Worm (Caenorhabditis elegans): ENCODE measurements around the gene fbxa-81.

Gene fbxa-81

DNA sequence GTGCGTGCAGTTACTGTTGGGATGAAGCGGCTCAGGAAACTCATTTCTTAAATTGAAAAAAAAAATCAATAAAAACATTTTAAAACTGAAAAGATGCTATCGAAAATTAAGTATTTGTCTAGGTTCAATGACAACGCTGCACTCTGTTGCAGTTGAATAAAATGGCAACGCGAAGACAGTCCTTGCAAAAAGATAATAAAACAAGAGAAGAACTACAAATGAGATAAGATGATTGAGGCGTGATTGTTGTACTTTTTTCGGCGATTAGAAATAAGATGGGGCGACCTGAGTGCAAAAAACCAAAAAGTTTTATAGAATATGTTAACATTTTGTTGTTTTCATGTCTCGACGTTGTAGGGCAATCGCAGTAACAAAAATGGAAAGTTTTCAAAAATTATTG lies 26.9 kb downstream of the fbxa-81 start, which contains the start of gene gcsh-1:
Gene gcsh-1 (minus strand): TSS at position 46 of the 400 bp plus-strand sequence.
- TF ChIP-seq ceh-13 (GFP tag; optimal IDR thresholded peaks at IDR 0.05) (no peak), ama-1 (optimal IDR thresholded peaks at IDR 0.05) (no peak), B0310.2 (tag; optimal IDR thresholded peaks at IDR 0.05) (no peak), aly-1 (tag; optimal IDR thresholded peaks at IDR 0.05) (no peak), hmg-4 (GFP tag; optimal IDR thresholded peaks at IDR 0.05) (no peak), F13C5.2 (tag; optimal IDR thresholded peaks at IDR 0.05) (no peak), pes-1 (GFP tag; IDR thresholded peaks at IDR 0.05) (no peak), flt-1 (GFP tag; IDR thresholded peaks at IDR 0.05) (no peak), hnd-1 (tag; optimal IDR thresholded peaks at IDR 0.05) (no peak), ets-7 (tag; optimal IDR thresholded peaks at IDR 0.05) (no peak), scrt-1 (GFP tag; IDR thresholded peaks at IDR 0.05) (no peak), hmbx-1 (tag; optimal IDR thresholded peaks at IDR 0.05) (no peak), ceh-36 (tag; optimal IDR thresholded peaks at IDR 0.05) (no peak), tbx-11 (GFP tag; IDR thresholded peaks at IDR 0.05) (no peak), sea-1 (GFP tag; conservative IDR thresholded peaks at IDR 0.05) (no peak)

DNA sequence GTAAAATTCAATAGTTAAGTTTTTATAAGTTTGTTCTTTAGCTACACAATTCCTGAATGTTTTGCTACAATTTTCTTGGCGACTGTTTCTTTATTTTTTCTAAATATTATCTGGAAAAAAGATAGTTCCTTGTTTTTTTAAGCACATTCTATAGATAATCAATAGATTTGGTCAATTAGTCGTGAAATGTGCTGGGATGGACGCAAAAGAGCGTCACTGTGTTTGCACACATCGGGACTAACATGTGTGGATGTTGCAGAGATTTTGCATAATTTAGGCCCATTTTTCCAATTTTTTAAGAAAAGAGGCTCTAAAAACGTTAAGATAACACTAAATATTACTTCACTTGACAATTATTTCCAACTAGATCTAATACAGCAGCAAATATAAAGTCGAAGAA lies 28.4 kb downstream of the fbxa-81 start:
- no peak for TF ChIP-seq tra-4 (tag; optimal IDR thresholded peaks at IDR 0.05)
- no peak for TF ChIP-seq ets-7 (tag; optimal IDR thresholded peaks at IDR 0.05)
- TF ChIP-seq ceh-36 (tag; optimal IDR thresholded peaks at IDR 0.05), result peak; percentile 5
- TF ChIP-seq hmg-4 (GFP tag; optimal IDR thresholded peaks at IDR 0.05), result no peak

DNA sequence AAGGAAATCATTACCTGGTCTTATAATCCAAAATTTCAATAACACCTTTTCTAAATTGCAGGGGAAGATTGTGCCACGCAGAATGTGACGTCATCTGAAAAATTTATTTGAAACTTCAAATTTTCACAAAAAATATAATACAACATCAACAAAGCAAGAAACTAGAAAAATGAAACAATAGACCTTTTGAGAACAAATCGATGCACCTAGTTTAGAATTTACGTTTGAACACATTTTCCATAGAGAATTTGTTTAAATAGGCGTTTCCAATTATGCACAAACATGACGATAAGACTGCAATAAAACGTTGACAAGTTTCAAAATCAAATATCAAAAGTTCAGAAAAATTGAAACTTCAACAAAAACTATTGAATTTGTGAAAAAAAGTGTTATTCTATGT lies 29.1 kb downstream of the fbxa-81 start, which contains the start of gene fbxa-141:
Gene fbxa-141 (minus strand): TSS at position 101 of the 400 bp plus-strand sequence.
- TF ChIP-seq ets-7 (tag; optimal IDR thresholded peaks at IDR 0.05), result no peak

DNA sequence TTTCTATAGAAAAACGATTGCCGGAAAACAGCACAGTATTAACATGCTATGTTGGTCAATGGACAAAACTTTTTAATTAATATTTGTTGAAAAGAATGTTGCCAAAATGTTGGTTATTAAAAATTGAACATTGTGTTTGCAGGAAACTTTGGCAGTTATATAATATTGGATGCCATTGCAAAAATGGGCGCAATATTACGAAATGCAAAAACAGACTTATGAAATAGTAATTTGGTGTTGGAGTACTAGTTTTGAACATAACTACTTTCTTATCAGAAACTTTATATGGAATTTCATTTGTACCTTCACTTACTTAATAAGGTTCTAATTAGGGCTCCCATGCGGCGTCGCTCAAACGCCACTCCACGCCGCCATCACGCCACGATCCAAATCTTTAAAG lies 31.5 kb downstream of the fbxa-81 start:
- TF ChIP-seq scrt-1 (GFP tag; IDR thresholded peaks at IDR 0.05) (no peak), ceh-36 (tag; optimal IDR thresholded peaks at IDR 0.05) (no peak), pes-1 (GFP tag; IDR thresholded peaks at IDR 0.05) (no peak), tra-4 (tag; optimal IDR thresholded peaks at IDR 0.05) (no peak), tbx-11 (GFP tag; IDR thresholded peaks at IDR 0.05) (no peak), flt-1 (GFP tag; IDR thresholded peaks at IDR 0.05) (no peak), tbx-37 (GFP tag; conservative IDR thresholded peaks at IDR 0.05) (no peak), ama-1 (optimal IDR thresholded peaks at IDR 0.05) (no peak), aly-1 (tag; optimal IDR thresholded peaks at IDR 0.05) (no peak), sea-1 (GFP tag; conservative IDR thresholded peaks at IDR 0.05) (no peak), hnd-1 (tag; optimal IDR thresholded peaks at IDR 0.05) (no peak), ets-7 (tag; optimal IDR thresholded peaks at IDR 0.05) (no peak), hmg-4 (GFP tag; optimal IDR thresholded peaks at IDR 0.05) (no peak), hmbx-1 (tag; optimal IDR thresholded peaks at IDR 0.05) (no peak), ceh-13 (GFP tag; optimal IDR thresholded peaks at IDR 0.05) (no peak), F13C5.2 (tag; optimal IDR thresholded peaks at IDR 0.05) (no peak)

DNA sequence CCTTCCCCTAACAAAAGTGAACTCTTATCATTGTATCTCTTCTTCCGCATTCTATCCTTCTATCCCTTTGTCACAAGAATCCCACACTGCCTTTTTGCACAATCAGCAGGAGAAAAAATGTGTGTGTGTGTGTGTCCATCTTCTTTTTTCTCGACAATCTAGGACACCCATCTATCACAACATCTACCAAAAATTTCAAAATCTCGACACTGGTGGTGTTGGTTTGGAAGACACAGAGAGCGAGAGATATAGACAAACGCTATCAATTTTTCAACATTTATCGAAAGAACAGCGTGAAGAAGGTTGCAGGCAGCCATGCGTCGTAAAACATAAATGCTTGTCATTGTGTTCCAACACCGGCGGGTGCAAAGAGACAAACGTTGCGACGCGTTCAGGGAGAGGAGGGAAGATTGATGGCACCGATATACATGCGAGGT lies 33.1 kb downstream of the fbxa-81 start:
- TF ChIP-seq hnd-1 (tag; optimal IDR thresholded peaks at IDR 0.05) (no peak), tbx-37 (GFP tag; conservative IDR thresholded peaks at IDR 0.05) (no peak), ceh-13 (GFP tag; optimal IDR thresholded peaks at IDR 0.05) (no peak), aly-1 (tag; optimal IDR thresholded peaks at IDR 0.05) (no peak), scrt-1 (GFP tag; IDR thresholded peaks at IDR 0.05) (no peak), sea-1 (GFP tag; conservative IDR thresholded peaks at IDR 0.05) (no peak), B0310.2 (tag; optimal IDR thresholded peaks at IDR 0.05) (no peak)

DNA sequence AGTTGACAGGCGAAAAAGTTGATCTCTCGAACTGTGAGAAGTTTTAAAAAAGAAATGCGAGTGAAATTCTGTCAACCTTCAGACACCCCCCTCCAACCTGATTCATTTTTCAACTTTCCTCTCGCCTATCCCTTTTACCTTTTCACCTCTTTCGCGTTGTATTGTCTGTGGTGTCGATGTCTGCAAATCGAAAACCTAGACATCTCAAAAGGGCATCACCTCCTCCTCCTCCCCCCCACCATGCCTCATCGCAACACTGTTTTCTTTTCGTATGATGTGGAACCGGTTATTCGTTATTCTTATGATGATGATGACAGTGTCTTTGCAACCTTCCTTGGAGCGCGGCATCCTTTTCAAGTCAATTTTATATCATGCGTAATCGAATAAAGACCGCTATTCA lies 33.9 kb downstream of the fbxa-81 start:
- no peak for TF ChIP-seq hnd-1 (tag; optimal IDR thresholded peaks at IDR 0.05)
- TF ChIP-seq ceh-13 (GFP tag; optimal IDR thresholded peaks at IDR 0.05), result no peak
- TF ChIP-seq aly-1 (tag; optimal IDR thresholded peaks at IDR 0.05), result no peak
- no peak for TF ChIP-seq tbx-11 (GFP tag; IDR thresholded peaks at IDR 0.05)
- TF ChIP-seq ceh-36 (tag; optimal IDR thresholded peaks at IDR 0.05), result no peak
- no peak for TF ChIP-seq sea-1 (GFP tag; conservative IDR thresholded peaks at IDR 0.05)
- TF ChIP-seq B0310.2 (tag; optimal IDR thresholded peaks at IDR 0.05), result no peak
- TF ChIP-seq tra-4 (tag; optimal IDR thresholded peaks at IDR 0.05), result no peak

DNA sequence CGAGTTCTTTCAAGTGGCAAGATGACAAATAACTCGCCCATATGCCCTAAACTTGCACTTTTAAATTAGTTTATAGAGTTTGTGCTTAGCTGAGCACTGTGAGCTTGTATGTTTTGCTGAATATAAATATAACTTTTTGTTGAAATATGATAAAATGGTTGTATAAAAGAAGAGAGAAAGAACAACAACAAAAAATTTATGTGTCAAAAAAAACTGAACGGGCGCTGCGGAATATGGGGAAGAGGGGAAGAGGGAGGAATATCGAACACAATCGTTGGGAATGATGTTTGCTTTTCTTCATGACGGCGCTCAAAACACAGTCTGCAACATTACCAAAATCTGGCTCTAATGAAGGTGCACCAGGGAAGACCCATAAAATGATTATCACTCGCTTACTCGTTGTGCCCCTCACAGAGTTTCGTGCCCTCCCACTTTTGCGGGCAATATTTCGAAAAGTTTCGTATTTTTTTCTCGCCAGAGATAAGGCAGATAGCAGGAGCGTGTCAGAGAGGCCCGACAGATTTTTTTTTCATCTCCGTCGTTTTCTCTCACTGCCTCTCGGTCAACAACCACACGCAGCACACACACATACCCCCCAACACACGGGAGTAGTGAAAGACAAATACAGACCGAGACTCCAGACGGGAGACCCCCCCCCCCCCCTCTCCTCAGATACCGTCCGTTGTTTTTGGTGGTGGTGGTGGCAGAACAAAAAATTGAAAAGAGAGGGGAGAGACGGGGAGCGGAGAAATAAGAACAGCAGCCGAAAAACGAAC lies 36.1 kb downstream of the fbxa-81 start:
- TF ChIP-seq sea-1 (GFP tag; conservative IDR thresholded peaks at IDR 0.05) (0 out of 2 replicates have a peak, but pooled peaks have one; percentile 40), tra-4 (tag; optimal IDR thresholded peaks at IDR 0.05) (no peak), ets-7 (tag; optimal IDR thresholded peaks at IDR 0.05) (no peak), aly-1 (tag; optimal IDR thresholded peaks at IDR 0.05) (no peak), hmg-4 (GFP tag; optimal IDR thresholded peaks at IDR 0.05) (peak; percentile 82), tbx-11 (GFP tag; IDR thresholded peaks at IDR 0.05) (no peak), tbx-37 (GFP tag; conservative IDR thresholded peaks at IDR 0.05) (no peak), flt-1 (GFP tag; IDR thresholded peaks at IDR 0.05) (no peak), pes-1 (GFP tag; IDR thresholded peaks at IDR 0.05) (no peak), ceh-13 (GFP tag; optimal IDR thresholded peaks at IDR 0.05) (no peak)

DNA sequence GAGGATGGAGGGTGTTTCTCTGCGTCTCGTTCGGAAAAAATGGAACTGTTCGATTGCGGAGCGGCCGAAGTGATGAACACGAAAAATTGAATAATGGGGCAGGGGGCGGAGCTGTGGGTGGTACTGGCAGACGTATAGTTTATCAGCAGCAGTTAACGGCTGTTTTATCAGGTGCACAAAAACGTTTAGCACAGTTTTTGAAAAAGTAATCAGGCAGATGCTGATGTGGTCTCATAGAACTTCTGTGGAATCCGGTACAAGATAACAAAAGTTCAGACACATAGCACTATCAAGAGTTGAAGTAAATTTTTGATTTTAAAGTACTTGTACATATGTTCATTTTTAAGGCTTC lies 37.4 kb downstream of the fbxa-81 start:
- 0 out of 2 replicates have a peak, but pooled peaks have one; percentile 0 for TF ChIP-seq pes-1 (GFP tag; IDR thresholded peaks at IDR 0.05)
- TF ChIP-seq tbx-37 (GFP tag; conservative IDR thresholded peaks at IDR 0.05), result no peak
